Fruit fly (Drosophila melanogaster) whole organism, adult: ENCODE data around the gene Pgant7.

Source experiments
- CG11617 ChIP-seq: fragments of 200-800 bp; sonication (Bioruptor generic); optimal IDR thresholded peaks from 2 replicates; lab custom pipeline; 2017; ENCODE audit warnings: mild to moderate bottlenecking, missing biosample characterization, missing genetic modification reagents, missing genetic modification characterization
- CG12768 ChIP-seq: fragments of 200-800 bp; sonication (Bioruptor generic); optimal IDR thresholded peaks from 2 replicates; lab custom pipeline; 2017; ENCODE audit warnings: missing biosample characterization, missing genetic modification characterization, mild to moderate bottlenecking, moderate library complexity, missing genetic modification reagents
- CG14711 ChIP-seq: fragments of 200-800 bp; sonication (Bioruptor generic); optimal IDR thresholded peaks from 2 replicates; lab custom pipeline; 2018; ENCODE audit warnings: missing biosample characterization, mild to moderate bottlenecking, missing genetic modification characterization, moderate library complexity
- CG1620 ChIP-seq: fragments of 200-800 bp; sonication (Bioruptor generic); optimal IDR thresholded peaks from 2 replicates; lab custom pipeline; 2016; ENCODE audit warnings: missing biosample characterization, missing genetic modification characterization
- CG33017 ChIP-seq: fragments of 200-800 bp; sonication (Bioruptor generic); optimal IDR thresholded peaks from 2 replicates; lab custom pipeline; 2018; ENCODE audit warnings: missing biosample characterization, mild to moderate bottlenecking, missing genetic modification characterization, moderate library complexity
- CG5204 ChIP-seq: fragments of 200-800 bp; sonication (Bioruptor generic); optimal IDR thresholded peaks from 2 replicates; lab custom pipeline; 2016; ENCODE audit warnings: missing biosample characterization, missing genetic modification characterization
- CG7045 ChIP-seq: fragments of 200-800 bp; sonication (Bioruptor generic); optimal IDR thresholded peaks from 2 replicates; lab custom pipeline; 2017; ENCODE audit warnings: missing biosample characterization, mild to moderate bottlenecking, missing genetic modification characterization
- CG7101 ChIP-seq: fragments of 200-800 bp; sonication (Bioruptor generic); optimal IDR thresholded peaks from 2 replicates; lab custom pipeline; 2018; ENCODE audit warnings: missing biosample characterization, mild to moderate bottlenecking, missing genetic modification characterization, moderate library complexity
- Clk ChIP-seq: fragments of 200-800 bp; sonication (Bioruptor generic); optimal IDR thresholded peaks from 2 replicates; lab custom pipeline; 2017; ENCODE audit warnings: missing biosample characterization, missing genetic modification characterization
- Crg-1 ChIP-seq: fragments of 200-800 bp; sonication (Bioruptor generic); optimal IDR thresholded peaks from 2 replicates; lab custom pipeline; 2016; ENCODE audit warnings: missing biosample characterization, missing genetic modification characterization
- Hr96 ChIP-seq: fragments of 200-800 bp; sonication (Bioruptor generic); optimal IDR thresholded peaks from 2 replicates; lab custom pipeline; 2016; ENCODE audit warnings: missing biosample characterization, missing genetic modification characterization
- Mnt ChIP-seq: fragments of 200-800 bp; sonication (Bioruptor generic); optimal IDR thresholded peaks from 2 replicates; lab custom pipeline; 2016; ENCODE audit warnings: missing biosample characterization, mild to moderate bottlenecking, missing genetic modification characterization
- bab1 ChIP-seq: fragments of 200-800 bp; sonication (Bioruptor generic); optimal IDR thresholded peaks from 3 replicates; lab custom pipeline; 2019; ENCODE audit warnings: missing biosample characterization, mild to moderate bottlenecking, missing genetic modification characterization, moderate library complexity
- cic ChIP-seq: fragments of 200-800 bp; sonication (Bioruptor generic); optimal IDR thresholded peaks from 2 replicates; lab custom pipeline; 2017; ENCODE audit warnings: missing biosample characterization, mild to moderate bottlenecking, missing genetic modification characterization, moderate library complexity
- cnc ChIP-seq, 2 experiments: fragments of >200 bp; optimal IDR thresholded peaks; 2 replicates each; lab custom pipeline; 2017
- kay ChIP-seq: fragments of 200-800 bp; sonication (Bioruptor generic); peaks from one replicate; lab custom pipeline; 2016; ENCODE audit warnings: missing biosample characterization, missing genetic modification characterization, borderline replicate concordance
- ovo ChIP-seq: fragments of 200-800 bp; sonication (Bioruptor generic); optimal IDR thresholded peaks from 2 replicates; lab custom pipeline; 2016; ENCODE audit warnings: missing biosample characterization, missing genetic modification characterization
- pad ChIP-seq: fragments of 200-800 bp; sonication (Bioruptor generic); optimal IDR thresholded peaks from 3 replicates; lab custom pipeline; 2017; ENCODE audit warnings: missing biosample characterization, missing genetic modification characterization, mild to moderate bottlenecking, moderate library complexity, missing genetic modification reagents
- tj ChIP-seq: fragments of 200-800 bp; sonication (Bioruptor generic); optimal IDR thresholded peaks from 3 replicates; lab custom pipeline; 2017; ENCODE audit warnings: missing biosample characterization, mild to moderate bottlenecking, missing genetic modification characterization, moderate library complexity
- toe ChIP-seq: fragments of 200-800 bp; sonication (Bioruptor generic); optimal IDR thresholded peaks from 2 replicates; lab custom pipeline; 2016; ENCODE audit warnings: missing biosample characterization, missing genetic modification characterization

Pgant7 gene

DNA sequence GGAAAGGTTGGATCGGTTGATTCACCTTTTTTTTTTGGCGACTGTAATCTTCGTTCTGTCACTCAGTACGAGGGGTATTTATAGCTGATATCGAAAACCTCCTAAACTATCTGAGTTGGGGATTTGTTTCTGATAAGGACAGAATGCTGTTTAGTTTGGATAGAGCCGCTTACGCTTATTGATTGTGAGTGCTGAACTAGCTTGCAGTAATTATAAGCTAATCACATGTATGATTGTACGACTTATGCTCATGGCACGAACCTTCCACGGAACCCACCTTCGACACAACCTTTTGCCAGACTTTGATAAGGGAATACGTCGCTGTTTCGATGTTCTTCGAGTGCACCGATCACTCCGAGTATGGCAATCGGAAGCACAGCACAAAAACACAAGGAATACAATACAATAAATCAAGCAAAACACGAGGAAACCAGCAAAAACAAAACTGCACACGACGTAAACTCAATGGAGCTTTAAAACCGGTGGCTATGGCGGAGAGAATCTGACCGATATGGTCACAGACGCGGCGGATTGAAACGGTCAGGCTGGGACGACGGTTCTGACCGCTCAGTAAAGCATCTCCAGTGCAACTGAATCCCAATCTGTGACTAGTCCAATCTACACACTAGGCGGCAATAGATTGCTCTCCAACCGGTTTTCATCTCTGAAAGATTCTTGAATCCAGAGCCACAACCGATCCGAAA, 13.3 kb downstream of the Pgant7 start, which contains the start of gene psh:
TSS of gene psh (minus strand) at position 566 of the 704 bp plus-strand sequence.
- no peak for TF ChIP-seq pad (GFP tag; lab: Kevin White, UChicago)
- TF ChIP-seq ovo (GFP tag; lab: Kevin White, UChicago) = no peak
- peak; percentile 20 for TF ChIP-seq Mnt
- TF ChIP-seq cic (GFP tag; lab: Kevin White, UChicago) = peak; percentile 42

- TF ChIP-seq CG7045 (GFP tag; lab: Kevin White, UChicago) (no peak), ovo (GFP tag; lab: Kevin White, UChicago) (no peak), CG14711 (tag; lab: Kevin White, UChicago) (no peak), Crg-1 (GFP tag; lab: Kevin White, UChicago) (no peak)
Observed at dm6 chrX:18483261-18484218, 16.2 kb downstream of the Pgant7 start, which contains the start of gene Hayan. Gene Hayan, minus strand, starts transcription at chrX:18483772.

DNA sequence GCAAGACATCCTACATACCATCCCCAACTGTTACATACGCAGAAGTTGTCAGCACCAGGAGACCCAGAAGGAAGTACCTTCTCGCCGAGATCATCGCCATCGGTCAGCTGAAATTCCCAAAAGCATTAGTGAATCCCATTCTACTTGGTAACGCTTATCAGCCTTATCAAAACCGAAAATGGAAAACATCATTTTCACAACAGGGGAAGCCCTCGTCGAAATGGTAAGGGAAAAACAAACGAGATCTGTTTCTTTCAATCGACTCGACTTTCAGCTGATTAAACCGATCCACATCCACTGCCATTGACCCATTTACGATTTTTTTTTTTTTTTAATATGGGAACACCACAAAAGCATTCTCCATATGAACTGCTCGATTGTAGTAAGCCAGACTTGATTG, 17.2 kb downstream of the Pgant7 start:
- TF ChIP-seq toe (no peak), Mnt (no peak), CG7101 (tag; lab: Kevin White, UChicago) (no peak), tj (GFP tag; lab: Kevin White, UChicago) (no peak), CG1620 (GFP tag; lab: Kevin White, UChicago) (no peak), CG12768 (GFP tag; lab: Kevin White, UChicago) (no peak), bab1 (GFP tag; lab: Kevin White, UChicago) (no peak), Crg-1 (GFP tag; lab: Kevin White, UChicago) (no peak), Clk (GFP tag; lab: Kevin White, UChicago) (no peak), Hr96 (GFP tag; lab: Kevin White, UChicago) (no peak), pad (GFP tag; lab: Kevin White, UChicago) (no peak), CG14711 (tag; lab: Kevin White, UChicago) (no peak)

dm6 chrX:18479307-18480134, 20.3 kb downstream of the Pgant7 start, which contains the start of gene CG32547:
Gene CG32547, minus strand, starts transcription at chrX:18479487.
- TF ChIP-seq kay (GFP tag; lab: Kevin White, UChicago) (no peak), Hr96 (GFP tag; lab: Kevin White, UChicago) (no peak), tj (GFP tag; lab: Kevin White, UChicago) (no peak), CG12768 (GFP tag; lab: Kevin White, UChicago) (no peak), CG14711 (tag; lab: Kevin White, UChicago) (peak; percentile 29), pad (GFP tag; lab: Kevin White, UChicago) (peak; percentile 15), toe (no peak), cic (GFP tag; lab: Kevin White, UChicago) (no peak), CG7101 (tag; lab: Kevin White, UChicago) (peak; percentile 0), CG33017 (tag; lab: Kevin White, UChicago) (no peak), Crg-1 (GFP tag; lab: Kevin White, UChicago) (no peak), bab1 (GFP tag; lab: Kevin White, UChicago) (peak; percentile 57), CG7045 (GFP tag; lab: Kevin White, UChicago) (no peak), cnc (optimal IDR thresholded peaks at IDR 0.05; lab: Kevin White, UChicago) (no peak), Clk (GFP tag; lab: Kevin White, UChicago) (no peak), CG11617 (GFP tag; lab: Kevin White, UChicago) (no peak), Mnt (no peak), CG5204 (no peak), CG1620 (GFP tag; lab: Kevin White, UChicago) (no peak), ovo (GFP tag; lab: Kevin White, UChicago) (no peak)

dm6 chrX:18467881-18468280, 31.9 kb downstream of the Pgant7 start:
- no peak for TF ChIP-seq bab1 (GFP tag; lab: Kevin White, UChicago)
- TF ChIP-seq pad (GFP tag; lab: Kevin White, UChicago) = no peak
- TF ChIP-seq CG33017 (tag; lab: Kevin White, UChicago) = no peak
- no peak for TF ChIP-seq CG1620 (GFP tag; lab: Kevin White, UChicago)
- TF ChIP-seq CG7045 (GFP tag; lab: Kevin White, UChicago) = no peak
- no peak for TF ChIP-seq tj (GFP tag; lab: Kevin White, UChicago)
